Fruit fly (Drosophila melanogaster) whole organism, embryonic: ENCODE results near the gene LManIV.
A peak's percentile ranks its signal among the peaks of the same experiment; 100 is the strongest.

Source experiments
- Atf3 ChIP-seq: fragments of 200-800 bp; sonication (Bioruptor generic); optimal IDR thresholded peaks from 3 replicates; lab custom pipeline; 2016; ENCODE audit warnings: missing biosample characterization, missing genetic modification characterization
- B-H1 ChIP-seq: fragments of 200-800 bp; sonication (Bioruptor generic); IDR thresholded peaks from 3 replicates; pipeline ENCODE4 v1.3.6; 2022; ENCODE audit warnings: missing biosample characterization, missing genetic modification characterization
- Bgb ChIP-seq: fragments of 200-800 bp; sonication (Bioruptor generic); IDR thresholded peaks from 2 replicates; pipeline ENCODE4 v1.3.6; 2022; ENCODE audit warnings: missing biosample characterization, missing genetic modification characterization; ENCODE audit not compliant: partially characterized antibody
- CG10274 ChIP-seq: fragments of 200-800 bp; sonication (Bioruptor generic); optimal IDR thresholded peaks from 3 replicates; lab custom pipeline; 2017; ENCODE audit warnings: missing biosample characterization, mild to moderate bottlenecking, missing genetic modification characterization
- CG10979 ChIP-seq: fragments of 200-800 bp; sonication (Bioruptor generic); optimal IDR thresholded peaks from 2 replicates; lab custom pipeline; 2018; ENCODE audit warnings: missing biosample characterization, mild to moderate bottlenecking, missing genetic modification characterization, moderate library complexity
- CG11085 ChIP-seq: fragments of 200-800 bp; sonication (Bioruptor generic); IDR thresholded peaks from 2 replicates; pipeline ENCODE4 v1.3.6; 2022; ENCODE audit warnings: missing biosample characterization, missing genetic modification characterization
- CG12236 ChIP-seq: fragments of 200-800 bp; sonication (Bioruptor generic); optimal IDR thresholded peaks from 2 replicates; lab custom pipeline; 2016; ENCODE audit warnings: missing biosample characterization, missing genetic modification characterization
- CG12769 ChIP-seq: fragments of 200-800 bp; sonication (Bioruptor generic); optimal IDR thresholded peaks from 2 replicates; lab custom pipeline; 2019; ENCODE audit warnings: missing biosample characterization, mild to moderate bottlenecking, missing genetic modification characterization, moderate library complexity
- CG13123 ChIP-seq: fragments of 200-800 bp; sonication (Bioruptor generic); optimal IDR thresholded peaks from 2 replicates; lab custom pipeline; 2016; ENCODE audit warnings: missing biosample characterization, missing genetic modification characterization
- CG15011 ChIP-seq: fragments of 200-800 bp; sonication (Bioruptor generic); optimal IDR thresholded peaks from 3 replicates; lab custom pipeline; 2018; ENCODE audit warnings: missing biosample characterization, mild to moderate bottlenecking, missing genetic modification characterization
- CG17612 ChIP-seq: fragments of 200-800 bp; sonication (Bioruptor generic); IDR thresholded peaks from 2 replicates; pipeline ENCODE4 v1.3.6; 2022; ENCODE audit warnings: missing biosample characterization, missing genetic modification characterization
- CG18262 ChIP-seq: fragments of 200-800 bp; optimal IDR thresholded peaks from 3 replicates; lab custom pipeline; 2019; ENCODE audit warnings: missing biosample characterization, mild to moderate bottlenecking, missing genetic modification characterization, moderate library complexity
- CG18599 ChIP-seq: fragments of 200-800 bp; sonication (Bioruptor generic); optimal IDR thresholded peaks from 3 replicates; lab custom pipeline; 2017; ENCODE audit warnings: missing biosample characterization, missing genetic modification characterization, mild to moderate bottlenecking, moderate library complexity, missing genetic modification reagents
- CG2875 ChIP-seq: fragments of 200-800 bp; sonication (Bioruptor generic); optimal IDR thresholded peaks from 2 replicates; lab custom pipeline; 2017; ENCODE audit warnings: missing biosample characterization, mild to moderate bottlenecking, missing genetic modification characterization, missing genetic modification reagents
- CG32772 ChIP-seq: fragments of 200-800 bp; sonication (Bioruptor generic); IDR thresholded peaks from 2 replicates; pipeline ENCODE4 v1.3.6; 2022; ENCODE audit warnings: missing biosample characterization, missing genetic modification characterization
- CG6175 ChIP-seq: fragments of 200-800 bp; sonication (Bioruptor generic); IDR thresholded peaks from 3 replicates; pipeline ENCODE4 v1.3.6; 2022; ENCODE audit warnings: missing biosample characterization, missing genetic modification characterization
- CG7963 ChIP-seq: fragments of 200-800 bp; sonication (Bioruptor generic); IDR thresholded peaks from 3 replicates; pipeline ENCODE4 v1.3.6; 2022; ENCODE audit warnings: missing biosample characterization, missing genetic modification characterization; ENCODE audit not compliant: partially characterized antibody
- CG8290 ChIP-seq, 3 experiments: fragments of 200-800 bp; sonication (Bioruptor generic); optimal IDR thresholded peaks; 2 replicates each; lab custom pipeline; 2016 to 2019; ENCODE audit warnings: missing biosample characterization in 3 of 3, missing genetic modification characterization in 3 of 3, mild to moderate bottlenecking in 2 of 3, moderate library complexity in 1 of 3
- Chrac-16 ChIP-seq: fragments of 200-800 bp; sonication (Bioruptor generic); optimal IDR thresholded peaks from 3 replicates; lab custom pipeline; 2016; ENCODE audit warnings: missing biosample characterization, missing genetic modification characterization
- Dbx ChIP-seq: fragments of 200-800 bp; sonication (Bioruptor generic); IDR thresholded peaks from 3 replicates; pipeline ENCODE4 v1.3.6; 2022; ENCODE audit warnings: missing biosample characterization, missing genetic modification characterization
- Gsc ChIP-seq: fragments of 200-800 bp; sonication (Bioruptor generic); IDR thresholded peaks from 2 replicates; pipeline ENCODE4 v1.3.6; 2022; ENCODE audit warnings: missing biosample characterization, missing genetic modification characterization
- H2.0 ChIP-seq: fragments of 200-800 bp; sonication (Bioruptor generic); IDR thresholded peaks from 2 replicates; pipeline ENCODE4 v1.3.6; 2022; ENCODE audit warnings: missing biosample characterization, missing genetic modification characterization
- Hsf ChIP-seq: fragments of 200-800 bp; sonication (Bioruptor generic); optimal IDR thresholded peaks from 3 replicates; lab custom pipeline; 2016; ENCODE audit warnings: missing biosample characterization, missing genetic modification characterization
- Lpt ChIP-seq: fragments of >200 bp; optimal IDR thresholded peaks from 2 replicates; lab custom pipeline; 2018; ENCODE audit warnings: missing biosample characterization, missing genetic modification characterization
- Side ChIP-seq: fragments of 200-800 bp; sonication (Bioruptor generic); optimal IDR thresholded peaks from 2 replicates; lab custom pipeline; 2016; ENCODE audit warnings: missing biosample characterization, missing genetic modification characterization
- Sox102F ChIP-seq: fragments of 200-800 bp; sonication (Bioruptor generic); optimal IDR thresholded peaks from 2 replicates; lab custom pipeline; 2018; ENCODE audit warnings: missing biosample characterization, mild to moderate bottlenecking, missing genetic modification characterization, moderate library complexity
- YL-1 ChIP-seq: fragments of 200-800 bp; sonication (Bioruptor generic); optimal IDR thresholded peaks from 3 replicates; lab custom pipeline; 2017; ENCODE audit warnings: missing biosample characterization, mild to moderate bottlenecking, missing genetic modification characterization
- bcd ChIP-seq: fragments of 200-800 bp; sonication (Bioruptor generic); optimal IDR thresholded peaks from 2 replicates; lab custom pipeline; 2017; ENCODE audit warnings: missing biosample characterization, mild to moderate bottlenecking, missing genetic modification characterization
- bsh ChIP-seq, 2 experiments: fragments of 200-800 bp; sonication (Bioruptor generic); optimal IDR thresholded peaks; 2 replicates each; lab custom pipeline; 2017 to 2018; ENCODE audit warnings: mild to moderate bottlenecking in 2 of 2, missing biosample characterization in 2 of 2, missing genetic modification characterization in 2 of 2, moderate library complexity in 1 of 2
- cad ChIP-seq: fragments of >200 bp; optimal IDR thresholded peaks from 2 replicates; lab custom pipeline; 2017; ENCODE audit warnings: missing biosample characterization, missing genetic modification characterization
- crp ChIP-seq, 2 experiments: fragments of 200-800 bp; sonication (Bioruptor generic); optimal IDR thresholded peaks; 2 replicates in 1 of 2; 3 replicates in 1 of 2; lab custom pipeline; 2017; ENCODE audit warnings: missing biosample characterization in 2 of 2, missing genetic modification characterization in 2 of 2, mild to moderate bottlenecking in 1 of 2, moderate library complexity in 1 of 2
- da ChIP-seq: fragments of 200-800 bp; sonication (Bioruptor generic); optimal IDR thresholded peaks from 2 replicates; lab custom pipeline; 2016; ENCODE audit warnings: missing biosample characterization, missing genetic modification characterization
- dysf ChIP-seq: fragments of 200-800 bp; sonication (Bioruptor generic); IDR thresholded peaks from 3 replicates; pipeline ENCODE4 v1.3.6; 2022; ENCODE audit warnings: missing biosample characterization, missing genetic modification characterization
- ftz-f1 ChIP-seq: fragments of 200-800 bp; sonication (Bioruptor generic); optimal IDR thresholded peaks from 2 replicates; lab custom pipeline; 2016; ENCODE audit warnings: missing biosample characterization, missing genetic modification characterization
- gcm ChIP-seq: fragments of 200-800 bp; sonication (Bioruptor generic); optimal IDR thresholded peaks from 2 replicates; lab custom pipeline; 2019; ENCODE audit warnings: missing biosample characterization, mild to moderate bottlenecking, missing genetic modification characterization, moderate library complexity
- gcm2 ChIP-seq: fragments of 200-800 bp; sonication (Bioruptor generic); optimal IDR thresholded peaks from 2 replicates; lab custom pipeline; 2016; ENCODE audit warnings: missing biosample characterization, missing genetic modification characterization
- ind ChIP-seq: fragments of 200-800 bp; sonication (Bioruptor generic); optimal IDR thresholded peaks from 3 replicates; lab custom pipeline; 2016; ENCODE audit warnings: missing biosample characterization, missing genetic modification characterization
- jigr1 ChIP-seq: fragments of 200-800 bp; sonication (Bioruptor generic); IDR thresholded peaks from 3 replicates; pipeline ENCODE4 v1.3.6; 2022; ENCODE audit warnings: missing biosample characterization, missing genetic modification characterization
- lilli ChIP-seq: fragments of 200-800 bp; sonication (Bioruptor generic); optimal IDR thresholded peaks from 3 replicates; lab custom pipeline; 2016; ENCODE audit warnings: missing biosample characterization, missing genetic modification characterization
- luna ChIP-seq: fragments of 200-800 bp; sonication (Bioruptor generic); optimal IDR thresholded peaks from 2 replicates; lab custom pipeline; 2016; ENCODE audit warnings: missing biosample characterization, missing genetic modification characterization
- maf-S ChIP-seq: fragments of 200-800 bp; sonication (Bioruptor generic); optimal IDR thresholded peaks from 2 replicates; lab custom pipeline; 2016; ENCODE audit warnings: missing biosample characterization, missing genetic modification characterization
- nom ChIP-seq: fragments of 200-800 bp; sonication (Bioruptor generic); optimal IDR thresholded peaks from 2 replicates; lab custom pipeline; 2017; ENCODE audit warnings: missing biosample characterization, missing genetic modification characterization, mild to moderate bottlenecking, moderate library complexity, missing genetic modification reagents
- onecut ChIP-seq: fragments of 200-800 bp; sonication (Bioruptor generic); IDR thresholded peaks from 2 replicates; pipeline ENCODE4 v1.3.6; 2022; ENCODE audit warnings: missing biosample characterization, missing genetic modification characterization
- phol ChIP-seq: fragments of 200-800 bp; sonication (Bioruptor generic); optimal IDR thresholded peaks from 3 replicates; lab custom pipeline; 2018; ENCODE audit warnings: missing biosample characterization, mild to moderate bottlenecking, missing genetic modification characterization, moderate library complexity
- scrt ChIP-seq: fragments of 200-800 bp; sonication (Bioruptor generic); optimal IDR thresholded peaks from 2 replicates; lab custom pipeline; 2018; ENCODE audit warnings: missing biosample characterization, mild to moderate bottlenecking, missing genetic modification characterization, moderate library complexity
- sd ChIP-seq: fragments of 200-800 bp; sonication (Bioruptor generic); optimal IDR thresholded peaks from 3 replicates; lab custom pipeline; 2018; ENCODE audit warnings: missing biosample characterization, mild to moderate bottlenecking, missing genetic modification characterization, moderate library complexity
- sens-2 ChIP-seq: fragments of 200-800 bp; sonication (Bioruptor generic); IDR thresholded peaks from 2 replicates; pipeline ENCODE4 v1.3.6; 2022; ENCODE audit warnings: missing biosample characterization, missing genetic modification characterization
- sr ChIP-seq: fragments of 200-800 bp; sonication (Bioruptor generic); IDR thresholded peaks from 3 replicates; pipeline ENCODE4 v1.3.6; 2022; ENCODE audit warnings: missing biosample characterization, missing genetic modification characterization
- twi ChIP-seq: fragments of 200-800 bp; optimal IDR thresholded peaks from 2 replicates; lab custom pipeline; 2019; ENCODE audit warnings: missing biosample characterization, mild to moderate bottlenecking, missing genetic modification characterization, moderate library complexity
- vvl ChIP-seq: fragments of 200-800 bp; sonication (Bioruptor generic); IDR thresholded peaks from 2 replicates; pipeline ENCODE4 v1.3.6; 2022; ENCODE audit warnings: missing biosample characterization, missing genetic modification characterization
- yki ChIP-seq: fragments of >200 bp; optimal IDR thresholded peaks from 3 replicates; lab custom pipeline; 2018

LManIV gene

DNA sequence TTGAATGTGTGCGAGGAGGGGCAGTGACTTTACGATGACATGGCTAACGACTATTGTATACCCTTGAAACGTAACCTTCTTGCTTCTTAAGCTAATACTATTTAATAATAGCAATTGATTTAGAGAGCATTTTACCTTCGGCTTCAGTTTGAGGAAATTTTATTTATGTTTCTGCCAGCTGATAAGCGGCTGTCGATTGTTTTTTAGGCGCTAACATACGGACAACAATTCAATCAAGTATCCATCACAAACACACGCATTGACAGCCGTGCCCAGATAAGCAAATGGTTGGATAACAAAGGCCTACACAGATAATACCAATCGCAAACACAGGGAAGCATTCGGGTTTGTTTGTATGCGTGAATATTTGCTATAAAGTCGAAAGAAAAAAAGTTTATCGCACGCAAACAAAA lies 33.9 kb downstream of the LManIV start (continued):
- TF ChIP-seq Bgb (GFP tag; lab: Robert Waterston, UW) (no peak), H2.0 (GFP tag; lab: Robert Waterston, UW) (peak; percentile 52; the same call in 1 of the 2 replicates), CG12769 (peak; percentile 72), Hsf (peak; percentile 39), CG8290 (GFP tag; optimal IDR thresholded peaks at IDR 0.05; lab: Kevin White, UChicago) (no peak), CG8290 (tag; optimal IDR thresholded peaks at IDR 0.05; lab: Kevin White, UChicago) (peak in 1 of 2 experiments; percentile 39), cad (GFP tag; lab: Kevin White, UChicago) (no peak), phol (tag; lab: Kevin White, UChicago) (peak; percentile 22), Sox102F (GFP tag; lab: Kevin White, UChicago) (peak; percentile 48), sens-2 (GFP tag; lab: Robert Waterston, UW) (no peak), lilli (GFP tag; lab: Kevin White, UChicago) (peak; percentile 78), ftz-f1 (GFP tag; lab: Kevin White, UChicago) (peak; percentile 21), onecut (no peak), CG12236 (GFP tag; lab: Kevin White, UChicago) (no peak), twi (tag; lab: Kevin White, UChicago) (no peak), maf-S (GFP tag; lab: Kevin White, UChicago) (peak; percentile 27), Side (no peak), jigr1 (GFP tag; lab: Robert Waterston, UW) (no peak), CG18599 (GFP tag; lab: Kevin White, UChicago) (peak; percentile 79), Chrac-16 (peak; percentile 38), CG6175 (peak; percentile 50; the same call in 1 of the 3 replicates), Lpt (no peak), Atf3 (GFP tag; lab: Kevin White, UChicago) (no peak), luna (GFP tag; lab: Kevin White, UChicago) (no peak), dysf (no peak), bsh (GFP tag; optimal IDR thresholded peaks at IDR 0.05; lab: Kevin White, UChicago) (peak in 1 of 2 experiments; percentile 13), Dbx (GFP tag; lab: Robert Waterston, UW) (0 out of 3 replicates have a peak, but pooled peaks have one; percentile 53), sr (GFP tag; lab: Robert Waterston, UW) (no peak), vvl (GFP tag; lab: Robert Waterston, UW) (no peak), crp (GFP tag; optimal IDR thresholded peaks at IDR 0.05; lab: Kevin White, UChicago) (no peak), CG2875 (GFP tag; lab: Kevin White, UChicago) (peak; percentile 20), YL-1 (GFP tag; lab: Kevin White, UChicago) (no peak), CG17612 (GFP tag; lab: Robert Waterston, UW) (no peak), gcm2 (GFP tag; lab: Kevin White, UChicago) (no peak), yki (lab: Kevin White, UChicago) (no peak), scrt (GFP tag; lab: Kevin White, UChicago) (peak; percentile 54), Gsc (GFP tag; lab: Robert Waterston, UW) (no peak), CG18262 (tag; lab: Kevin White, UChicago) (peak; percentile 25), gcm (GFP tag; lab: Kevin White, UChicago) (peak; percentile 13), CG11085 (GFP tag; lab: Robert Waterston, UW) (peak; percentile 26; the same call in 1 of the 2 replicates), bcd (GFP tag; lab: Kevin White, UChicago) (no peak), da (GFP tag; lab: Kevin White, UChicago) (no peak), sd (peak; percentile 69), CG10979 (peak; percentile 2), CG13123 (GFP tag; lab: Kevin White, UChicago) (no peak), nom (GFP tag; lab: Kevin White, UChicago) (no peak), B-H1 (GFP tag; lab: Robert Waterston, UW) (peak; percentile 12; the same call in 1 of the 3 replicates), CG32772 (GFP tag; lab: Robert Waterston, UW) (0 out of 2 replicates have a peak, but pooled peaks have one; percentile 25), ind (GFP tag; lab: Kevin White, UChicago) (peak; percentile 39), CG7963 (GFP tag; lab: Robert Waterston, UW) (no peak), CG10274 (GFP tag; lab: Kevin White, UChicago) (peak; percentile 5), CG15011 (GFP tag; lab: Kevin White, UChicago) (peak; percentile 9)
